Worm (Caenorhabditis elegans) whole organism, early embryonic: ENCODE results near the gene str-38.

Experiments used
- B0310.2 ChIP-seq: sonication (generic microtip); optimal IDR thresholded peaks from 2 replicates; lab custom pipeline; 2016; ENCODE audit warnings: mild to moderate bottlenecking, missing genetic modification characterization, missing compliant biosample characterization
- aly-1 ChIP-seq: sonication (generic microtip); optimal IDR thresholded peaks from 2 replicates; lab custom pipeline; 2016; ENCODE audit warnings: missing genetic modification characterization, missing compliant biosample characterization
- ama-1 ChIP-seq: fragments of 150-350 bp; optimal IDR thresholded peaks from 2 replicates; lab custom pipeline; 2014
- hmbx-1 ChIP-seq: sonication (generic microtip); optimal IDR thresholded peaks from 2 replicates; lab custom pipeline; 2016; ENCODE audit warnings: mild to moderate bottlenecking, missing genetic modification characterization, missing compliant biosample characterization
- pes-1 ChIP-seq: fragments of 200-800 bp; sonication (Bioruptor generic); IDR thresholded peaks from 2 replicates; pipeline ENCODE4 v1.3.6; 2022; ENCODE audit warnings: missing genetic modification reagents, missing genetic modification characterization, missing compliant biosample characterization
- tbx-11 ChIP-seq: fragments of 200-800 bp; sonication (Bioruptor generic); IDR thresholded peaks from 2 replicates; pipeline ENCODE4 v1.3.6; 2022; ENCODE audit warnings: missing genetic modification characterization, missing compliant biosample characterization
- tra-4 ChIP-seq: sonication (generic microtip); optimal IDR thresholded peaks from 2 replicates; lab custom pipeline; 2017; ENCODE audit warnings: missing genetic modification characterization, missing compliant biosample characterization

DNA sequence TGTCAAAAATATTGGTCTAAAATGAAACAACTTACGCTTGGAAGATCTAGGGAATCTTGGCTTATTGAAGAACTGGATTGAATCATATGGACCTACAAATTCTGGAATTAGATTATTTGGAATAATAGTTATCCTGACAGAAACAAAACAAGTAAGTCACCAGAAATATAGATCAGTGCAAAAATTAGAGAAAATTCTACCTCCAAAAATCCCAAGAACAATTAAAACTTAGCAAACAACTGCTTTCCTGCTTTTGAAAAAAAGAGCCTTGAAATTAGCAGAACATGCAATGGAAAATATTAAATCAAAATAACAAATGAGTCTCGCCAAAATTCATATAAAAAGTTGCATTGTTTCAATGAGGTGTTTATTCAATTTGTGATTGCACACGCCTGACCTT lies 41.0 kb upstream of the str-38 start, which contains the start of gene nhr-60:
- TF ChIP-seq ama-1 (lab: Kevin White, UChicago) (no peak), pes-1 (GFP tag; lab: Robert Waterston, UW) (no peak), aly-1 (tag; lab: Kevin White, UChicago) (no peak), B0310.2 (tag; lab: Kevin White, UChicago) (no peak), tbx-11 (GFP tag; lab: Robert Waterston, UW) (no peak), hmbx-1 (tag; lab: Kevin White, UChicago) (no peak), tra-4 (tag; lab: Kevin White, UChicago) (no peak)
